Worm (Caenorhabditis elegans): Measurements from ENCODE around the gene sqv-1.
"Not testable (repeated sequence)": the region's sequence is repeated elsewhere in the genome, so short reads cannot be mapped to it uniquely, and the experiment has no call there.

The sqv-1 gene

ce11 chrIV:8382695-8383094 is 21.8 kb downstream of the sqv-1 start, which contains the start of gene D2096.9:
Gene D2096.9 (minus strand): TSS chrIV:8382795.
- TF ChIP-seq nhr-67 (tag; optimal IDR thresholded peaks at IDR 0.05) (no peak), nhr-77 (tag; optimal IDR thresholded peaks at IDR 0.05) (no peak), nhr-237 (tag; optimal IDR thresholded peaks at IDR 0.05) (no peak), unc-39 (tag; optimal IDR thresholded peaks at IDR 0.05) (no peak), unc-62 (GFP tag; optimal IDR thresholded peaks at IDR 0.05) (no peak), eor-1 (tag; optimal IDR thresholded peaks at IDR 0.05) (no peak)

- TF ChIP-seq hmg-11 (tag; optimal IDR thresholded peaks at IDR 0.05) (no peak), jun-1 (tag; optimal IDR thresholded peaks at IDR 0.05) (no peak), nhr-12 (tag; optimal IDR thresholded peaks at IDR 0.05) (no peak), ztf-4 (tag; optimal IDR thresholded peaks at IDR 0.05) (no peak), egl-27 (tag; optimal IDR thresholded peaks at IDR 0.05) (no peak), lin-15B (tag; optimal IDR thresholded peaks at IDR 0.05) (no peak), nhr-28 (tag; optimal IDR thresholded peaks at IDR 0.05) (no peak), pqm-1 (tag; optimal IDR thresholded peaks at IDR 0.05) (no peak), zag-1 (tag; optimal IDR thresholded peaks at IDR 0.05) (no peak), fkh-2 (tag; optimal IDR thresholded peaks at IDR 0.05) (no peak), ztf-11 (tag; optimal IDR thresholded peaks at IDR 0.05) (no peak), unc-62 (GFP tag; optimal IDR thresholded peaks at IDR 0.05) (no peak), nhr-77 (tag; optimal IDR thresholded peaks at IDR 0.05) (no peak), nhr-11 (tag; optimal IDR thresholded peaks at IDR 0.05) (no peak), ceh-16 (tag; optimal IDR thresholded peaks at IDR 0.05) (no peak)
Measured at ce11 chrIV:8384737-8385136, 23.8 kb downstream of the sqv-1 start.

DNA sequence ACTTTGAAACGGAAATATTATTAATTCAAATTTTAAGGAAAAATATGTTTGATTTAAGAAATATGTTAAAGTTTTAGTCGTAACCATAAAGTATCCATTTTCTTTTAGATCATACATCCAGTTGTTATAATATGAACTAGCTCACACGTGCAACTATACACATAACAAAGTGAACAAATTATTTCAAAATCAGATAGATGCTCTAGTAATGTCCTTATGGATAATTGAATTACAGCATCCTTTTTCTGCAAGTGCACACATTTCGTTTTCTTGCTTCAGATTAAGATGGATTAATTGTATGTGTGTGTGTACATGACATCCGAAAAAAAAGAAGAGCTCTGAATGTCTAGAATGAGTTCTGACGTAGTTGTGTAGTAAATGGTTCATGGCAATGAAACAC is 24.7 kb downstream of the sqv-1 start:
- TF ChIP-seq egl-27 (tag; optimal IDR thresholded peaks at IDR 0.05) (no peak), egl-5 (tag; optimal IDR thresholded peaks at IDR 0.05) (no peak), snpc-4 (tag; optimal IDR thresholded peaks at IDR 0.05) (no peak), zag-1 (tag; optimal IDR thresholded peaks at IDR 0.05) (no peak), ztf-11 (tag; optimal IDR thresholded peaks at IDR 0.05) (no peak), nhr-11 (tag; optimal IDR thresholded peaks at IDR 0.05) (no peak), fos-1 (tag; optimal IDR thresholded peaks at IDR 0.05) (no peak), R02D3.7 (tag; optimal IDR thresholded peaks at IDR 0.05) (no peak), nhr-76 (tag; optimal IDR thresholded peaks at IDR 0.05) (no peak), tbx-2 (tag; optimal IDR thresholded peaks at IDR 0.05) (no peak), elt-2 (tag; optimal IDR thresholded peaks at IDR 0.05) (no peak), ceh-82 (tag; optimal IDR thresholded peaks at IDR 0.05) (no peak), elt-3 (tag; optimal IDR thresholded peaks at IDR 0.05) (no peak), mdl-1 (tag; optimal IDR thresholded peaks at IDR 0.05) (no peak), ceh-28 (tag; optimal IDR thresholded peaks at IDR 0.05) (no peak), nhr-67 (tag; optimal IDR thresholded peaks at IDR 0.05) (no peak)

DNA sequence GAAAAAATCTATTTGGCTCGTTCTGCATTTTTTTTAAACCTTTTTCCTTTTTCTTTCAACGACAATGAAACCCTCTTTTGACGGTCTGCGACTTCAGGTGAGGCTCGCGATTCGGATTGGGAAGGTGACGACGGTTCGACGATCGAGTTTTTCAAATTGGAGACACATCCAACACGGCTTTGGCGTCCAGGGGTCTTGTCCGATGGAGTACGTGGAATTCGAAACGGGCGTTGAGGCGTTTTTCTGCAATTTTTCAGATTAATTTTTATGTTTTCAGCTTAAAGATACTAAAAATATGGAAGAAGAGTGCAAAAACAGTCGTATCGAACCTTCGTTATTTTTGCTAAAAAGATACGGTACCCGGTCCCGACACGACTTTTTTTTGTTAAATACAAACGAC is 28.2 kb downstream of the sqv-1 start, which contains the start of gene D2096.10:
Gene D2096.10 (minus strand): TSS at position 101 of the 400 bp plus-strand sequence.
- TF ChIP-seq nhr-25, ZK546.5, daf-12 (tag; optimal IDR thresholded peaks at IDR 0.05): not testable (repeated sequence)

ce11 chrIV:8394105-8394504 is 33.2 kb downstream of the sqv-1 start, which contains the start of gene D2096.11:
Gene D2096.11 (minus strand): TSS chrIV:8394205.
- TF ChIP-seq fos-1 (tag; optimal IDR thresholded peaks at IDR 0.05), result no peak
- TF ChIP-seq lin-15B (tag; optimal IDR thresholded peaks at IDR 0.05), result no peak
- TF ChIP-seq hmg-11 (tag; optimal IDR thresholded peaks at IDR 0.05), result no peak
- no peak for TF ChIP-seq fkh-2 (tag; optimal IDR thresholded peaks at IDR 0.05)
- TF ChIP-seq nhr-67 (tag; optimal IDR thresholded peaks at IDR 0.05), result no peak
- TF ChIP-seq ZK546.5 (tag; optimal IDR thresholded peaks at IDR 0.05), result no peak
- no peak for TF ChIP-seq unc-39 (tag; optimal IDR thresholded peaks at IDR 0.05)
- TF ChIP-seq nhr-23 (tag; optimal IDR thresholded peaks at IDR 0.05), result no peak
- TF ChIP-seq R02D3.7 (tag; optimal IDR thresholded peaks at IDR 0.05), result no peak
- no peak for TF ChIP-seq jun-1 (tag; optimal IDR thresholded peaks at IDR 0.05)
- no peak for TF ChIP-seq nfya-1 (tag; optimal IDR thresholded peaks at IDR 0.05; ENCODE audit: insufficient read depth)

All from whole organism, L3 larva.